Fruit fly (Drosophila melanogaster): ENCODE measurements around the gene Ir87a.

Ir87a gene

DNA sequence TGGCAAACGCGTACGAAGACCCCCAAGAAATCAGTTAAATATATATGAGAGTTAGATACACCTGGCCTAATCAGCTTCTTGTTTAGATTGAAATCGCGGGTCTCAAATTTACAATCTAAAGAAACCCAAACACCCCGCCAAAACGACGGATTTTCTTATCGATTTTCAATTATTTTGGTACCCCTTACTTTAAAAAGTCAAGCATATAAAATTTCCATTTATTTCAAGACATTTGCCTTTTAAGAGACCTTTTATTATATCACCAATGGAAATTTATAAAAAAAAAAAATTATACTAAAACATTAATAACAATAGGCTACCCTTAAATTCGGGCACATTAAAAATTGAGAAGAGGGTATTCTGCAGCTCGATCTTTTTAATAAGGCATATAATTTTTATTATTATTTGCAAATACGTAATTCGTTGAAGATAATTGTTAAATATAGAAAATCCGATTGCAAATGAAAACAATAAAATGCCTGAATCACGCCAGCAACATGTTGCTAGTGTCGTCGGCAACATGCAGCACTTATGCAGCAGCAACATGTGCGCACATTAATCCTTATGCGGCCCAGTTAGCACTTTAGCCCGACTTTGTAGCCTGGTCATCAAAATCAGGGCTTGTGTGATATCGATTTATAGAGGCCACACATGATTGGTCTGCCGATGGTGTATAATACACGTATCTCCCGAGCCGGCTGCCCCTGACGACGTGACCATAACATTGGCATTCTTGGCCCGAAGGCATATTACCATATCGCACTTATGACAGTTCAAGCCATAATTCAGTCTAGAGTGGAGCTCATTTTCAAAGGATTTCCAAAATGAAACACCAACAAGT is 48.0 kb upstream of the Ir87a start, which contains the start of the genes Lip3 and CG34309 (continued):
- no peak for TF ChIP-seq CG6808 (GFP tag; optimal IDR thresholded peaks at IDR 0.05)
- peak; percentile 39 for TF ChIP-seq acj6 (GFP tag; optimal IDR thresholded peaks at IDR 0.05)
- TF ChIP-seq CG8119 (GFP tag; IDR thresholded peaks at IDR 0.05) = no peak
- no peak for TF ChIP-seq Hr4 (GFP tag; optimal IDR thresholded peaks at IDR 0.05)
- TF ChIP-seq CG15336 (GFP tag; IDR thresholded peaks at IDR 0.05) = no peak
- no peak for TF ChIP-seq CG6276 (GFP tag; optimal IDR thresholded peaks at IDR 0.05)
- no peak for TF ChIP-seq fd59A (GFP tag; optimal IDR thresholded peaks at IDR 0.05)

DNA sequence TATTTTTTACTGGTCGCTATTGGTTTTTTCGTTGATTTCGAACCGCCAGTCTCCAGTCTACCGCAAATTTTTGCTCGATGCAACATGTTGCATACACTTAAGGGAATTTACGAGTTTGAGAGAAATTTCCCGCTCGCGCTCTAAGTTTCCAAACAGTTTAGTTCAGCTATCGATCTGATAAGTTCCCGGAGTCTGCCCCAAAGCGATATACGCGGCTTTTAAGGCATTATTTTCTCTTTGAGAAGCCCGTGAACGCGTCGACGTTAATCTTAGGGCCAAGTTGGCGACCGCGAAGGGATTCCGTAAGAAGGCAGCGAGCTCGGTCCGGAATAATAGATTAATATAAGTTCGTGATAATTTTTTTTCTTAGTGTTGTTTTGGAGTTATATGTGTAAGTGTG is 45.2 kb upstream of the Ir87a start:
- TF ChIP-seq Smox (GFP tag; optimal IDR thresholded peaks at IDR 0.05) (no peak), Hr38 (GFP tag; optimal IDR thresholded peaks at IDR 0.05) (no peak), CG6163 (GFP tag; IDR thresholded peaks at IDR 0.05) (0 out of 3 replicates have a peak, but pooled peaks have one; percentile 22), esn (GFP tag; optimal IDR thresholded peaks at IDR 0.05) (peak; percentile 15), CG10669 (GFP tag; optimal IDR thresholded peaks at IDR 0.05) (peak; percentile 24), Ets96B (tag; optimal IDR thresholded peaks at IDR 0.05) (peak; percentile 24), Hr39 (GFP tag; optimal IDR thresholded peaks at IDR 0.05) (no peak)

DNA sequence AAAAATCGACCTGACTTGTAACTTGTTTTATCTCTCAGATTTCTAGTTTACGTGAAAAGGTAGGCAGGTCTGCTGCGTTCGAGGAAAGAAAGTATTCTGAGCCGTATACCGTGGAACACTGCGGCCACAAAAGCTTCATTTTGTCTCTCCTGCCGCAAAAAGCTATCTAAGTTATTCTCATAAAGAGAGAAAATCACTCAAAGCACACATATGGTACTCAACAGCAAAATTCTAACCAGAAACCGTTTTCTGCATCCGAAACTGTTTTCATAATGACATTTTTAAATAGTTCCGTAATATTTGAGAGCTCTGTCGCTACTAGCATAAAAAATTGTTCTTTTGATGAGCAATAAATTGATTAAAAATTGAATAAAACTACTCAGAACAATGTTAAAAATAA is 40.4 kb upstream of the Ir87a start, which contains the start of the genes CG9813 and CG8870:
Gene CG9813, minus strand, starts transcription at position 101 of the 400 bp plus-strand sequence.
Gene CG8870, plus strand, starts transcription at position 168 of the 400 bp plus-strand sequence.
- no peak for TF ChIP-seq CG34406 (GFP tag; optimal IDR thresholded peaks at IDR 0.05)
- TF ChIP-seq Sox102F (GFP tag; optimal IDR thresholded peaks at IDR 0.05) = no peak
- no peak for TF ChIP-seq CG6163 (GFP tag; IDR thresholded peaks at IDR 0.05)
- no peak for TF ChIP-seq CG6792 (GFP tag; optimal IDR thresholded peaks at IDR 0.05)
- TF ChIP-seq achi (GFP tag; optimal IDR thresholded peaks at IDR 0.05) = no peak
- TF ChIP-seq Gug (GFP tag; IDR thresholded peaks at IDR 0.05) = no peak
- no peak for TF ChIP-seq Hr39 (GFP tag; optimal IDR thresholded peaks at IDR 0.05)
- no peak for TF ChIP-seq salr (GFP tag; optimal IDR thresholded peaks at IDR 0.05)
- no peak for TF ChIP-seq eg (GFP tag; IDR thresholded peaks at IDR 0.05)
- no peak for TF ChIP-seq CG8632 (GFP tag; optimal IDR thresholded peaks at IDR 0.05)
- no peak for TF ChIP-seq CG32006 (GFP tag; optimal IDR thresholded peaks at IDR 0.05)
- no peak for TF ChIP-seq CG31627 (GFP tag; optimal IDR thresholded peaks at IDR 0.05)

DNA sequence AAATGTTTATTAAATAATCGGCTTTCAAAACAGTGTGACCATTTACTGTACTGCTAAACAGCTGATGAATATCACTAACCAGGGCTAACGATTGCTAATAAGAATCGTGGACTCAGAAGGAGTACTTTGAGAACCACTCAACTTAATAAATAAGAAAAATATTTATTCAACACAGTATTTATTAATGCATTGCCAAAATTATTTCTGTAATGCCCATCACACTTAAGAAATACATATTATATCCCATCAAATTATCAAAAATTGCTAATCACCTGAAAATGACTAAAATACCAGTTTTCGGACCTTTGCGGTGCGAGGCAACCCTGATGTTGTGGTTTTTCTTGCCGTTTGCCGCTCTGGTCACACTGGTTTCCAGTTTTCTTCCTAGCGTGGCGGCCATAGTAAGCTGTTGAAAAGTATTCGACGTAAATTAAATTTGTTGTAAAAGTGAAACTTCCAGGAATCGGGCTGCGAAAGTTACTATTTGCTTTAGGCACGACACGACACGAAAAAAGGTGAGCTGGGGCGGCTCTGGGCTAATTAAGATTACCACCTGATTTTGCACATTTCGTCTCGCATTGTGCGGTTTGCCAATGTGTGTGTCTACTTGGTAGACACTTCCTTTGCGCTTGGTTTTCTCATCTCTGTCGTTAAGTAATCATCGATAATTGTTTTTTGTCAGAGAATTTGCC is 38.2 kb upstream of the Ir87a start, which contains the start of the genes mRpS21 and Droj2:
Gene mRpS21, minus strand, starts transcription at position 66 of the 692 bp plus-strand sequence.
Gene Droj2, plus strand, starts transcription at position 363 of the 692 bp plus-strand sequence.
- no peak for TF ChIP-seq Hr38 (GFP tag; optimal IDR thresholded peaks at IDR 0.05)
- TF ChIP-seq Gug (GFP tag; IDR thresholded peaks at IDR 0.05) = no peak
- no peak for TF ChIP-seq fd59A (GFP tag; optimal IDR thresholded peaks at IDR 0.05)
- peak; percentile 54 for TF ChIP-seq CG3032 (tag; optimal IDR thresholded peaks at IDR 0.05)
- TF ChIP-seq esn (GFP tag; optimal IDR thresholded peaks at IDR 0.05) = peak; percentile 32
- no peak for TF ChIP-seq CG10631 (GFP tag; optimal IDR thresholded peaks at IDR 0.05)
- TF ChIP-seq CG15336 (GFP tag; IDR thresholded peaks at IDR 0.05) = no peak
- peak; percentile 70 for TF ChIP-seq vri (GFP tag; optimal IDR thresholded peaks at IDR 0.05)
- TF ChIP-seq svp (GFP tag) = no peak
- TF ChIP-seq Sox102F (GFP tag; optimal IDR thresholded peaks at IDR 0.05) = peak; percentile 13
- TF ChIP-seq CG31627 (GFP tag; optimal IDR thresholded peaks at IDR 0.05) = peak; percentile 51
- TF ChIP-seq net (GFP tag; optimal IDR thresholded peaks at IDR 0.05) = no peak
- no peak for TF ChIP-seq CG34406 (GFP tag; optimal IDR thresholded peaks at IDR 0.05)
- no peak for TF ChIP-seq achi (GFP tag; optimal IDR thresholded peaks at IDR 0.05)
- TF ChIP-seq CG7368 (GFP tag; optimal IDR thresholded peaks at IDR 0.05) = no peak
- TF ChIP-seq cyc (GFP tag; optimal IDR thresholded peaks at IDR 0.05) = peak; percentile 8
- no peak for TF ChIP-seq CG32006 (GFP tag; optimal IDR thresholded peaks at IDR 0.05)
- no peak for TF ChIP-seq CG6792 (GFP tag; optimal IDR thresholded peaks at IDR 0.05)
- TF ChIP-seq acj6 (GFP tag; optimal IDR thresholded peaks at IDR 0.05) = peak; percentile 29
- peak; percentile 29 for TF ChIP-seq lz (GFP tag; optimal IDR thresholded peaks at IDR 0.05)
- peak; percentile 44 for TF ChIP-seq Met (GFP tag; optimal IDR thresholded peaks at IDR 0.05)
- no peak for TF ChIP-seq Lpt (GFP tag; optimal IDR thresholded peaks at IDR 0.05)
- peak; percentile 60 for TF ChIP-seq Hr4 (GFP tag; optimal IDR thresholded peaks at IDR 0.05)
- TF ChIP-seq CG6808 (GFP tag; optimal IDR thresholded peaks at IDR 0.05) = peak; percentile 38
- no peak for TF ChIP-seq CG6163 (GFP tag; IDR thresholded peaks at IDR 0.05)
- TF ChIP-seq CG8632 (GFP tag; optimal IDR thresholded peaks at IDR 0.05) = no peak
- TF ChIP-seq dac (GFP tag; optimal IDR thresholded peaks at IDR 0.05) = no peak
- no peak for TF ChIP-seq CG11902 (GFP tag; optimal IDR thresholded peaks at IDR 0.05)
- no peak for TF ChIP-seq CG6276 (GFP tag; optimal IDR thresholded peaks at IDR 0.05)
- no peak for TF ChIP-seq CG3919 (GFP tag; optimal IDR thresholded peaks at IDR 0.05)
- TF ChIP-seq topi (GFP tag; optimal IDR thresholded peaks at IDR 0.05) = peak; percentile 3
- peak; percentile 41 for TF ChIP-seq Hr39 (GFP tag; optimal IDR thresholded peaks at IDR 0.05)
- peak; percentile 23 for TF ChIP-seq Eip75B (GFP tag; optimal IDR thresholded peaks at IDR 0.05)
- TF ChIP-seq eg (GFP tag; IDR thresholded peaks at IDR 0.05) = peak; percentile 48; the same call in 2 of the 3 replicates
- no peak for TF ChIP-seq CG16779 (tag; optimal IDR thresholded peaks at IDR 0.05)
- TF ChIP-seq CG10669 (GFP tag; optimal IDR thresholded peaks at IDR 0.05) = no peak
